Fruit fly (Drosophila melanogaster) whole organism, wandering third instar larva: ENCODE results near the gene dUTPase.
A peak's percentile ranks its signal among the peaks of the same experiment; 100 is the strongest.

Experiments used
- Abd-B ChIP-seq: fragments of >200 bp; optimal IDR thresholded peaks from 2 replicates; lab custom pipeline; 2017; ENCODE audit warnings: missing biosample characterization, missing genetic modification characterization
- CG32264 ChIP-seq: fragments of 200-800 bp; sonication (Bioruptor generic); optimal IDR thresholded peaks from 2 replicates; lab custom pipeline; 2016; ENCODE audit warnings: missing biosample characterization, missing genetic modification characterization
- CG9705 ChIP-seq: fragments of 200-800 bp; sonication (Bioruptor generic); optimal IDR thresholded peaks from 2 replicates; lab custom pipeline; 2018; ENCODE audit warnings: missing biosample characterization, mild to moderate bottlenecking, missing genetic modification characterization
- CrebA ChIP-seq: fragments of 200-800 bp; sonication (Bioruptor generic); optimal IDR thresholded peaks from 2 replicates; lab custom pipeline; 2016; ENCODE audit warnings: missing biosample characterization, mild to moderate bottlenecking, missing genetic modification characterization, borderline replicate concordance
- Dif ChIP-seq: fragments of 200-275, 200-300 bp; sonication (Bioruptor generic); optimal IDR thresholded peaks from 2 replicates; lab custom pipeline; 2018; ENCODE audit warnings: missing biosample characterization, missing genetic modification characterization; ENCODE audit not compliant: partially characterized antibody
- GATAd ChIP-seq: sonication (Bioruptor generic); optimal IDR thresholded peaks from 2 replicates; lab custom pipeline; 2016; ENCODE audit warnings: missing biosample characterization, missing genetic modification characterization
- HLH106 ChIP-seq: fragments of 200-800 bp; optimal IDR thresholded peaks from 3 replicates; lab custom pipeline; 2019; ENCODE audit warnings: missing biosample characterization, mild to moderate bottlenecking, missing genetic modification characterization, moderate library complexity
- Hnf4 ChIP-seq: fragments of 200-800 bp; sonication (Bioruptor generic); optimal IDR thresholded peaks from 2 replicates; lab custom pipeline; 2016; ENCODE audit warnings: missing biosample characterization, mild to moderate bottlenecking, missing genetic modification characterization
- Hr78 ChIP-seq: fragments of >200 bp; optimal IDR thresholded peaks from 2 replicates; lab custom pipeline; 2017; ENCODE audit warnings: missing biosample characterization, missing genetic modification characterization
- Hr83 ChIP-seq: fragments of 200-300 bp; sonication (Bioruptor generic); optimal IDR thresholded peaks from 2 replicates; lab custom pipeline; 2016; ENCODE audit warnings: missing biosample characterization, mild to moderate bottlenecking, missing genetic modification characterization, moderate library complexity; ENCODE audit not compliant: poor library complexity, severe bottlenecking
- Jra ChIP-seq: sonication (Bioruptor generic); optimal IDR thresholded peaks from 2 replicates; lab custom pipeline; 2016; ENCODE audit warnings: missing biosample characterization, missing genetic modification characterization
- Mio ChIP-seq: sonication (Bioruptor generic); optimal IDR thresholded peaks from 2 replicates; lab custom pipeline; 2016; ENCODE audit warnings: missing biosample characterization, missing genetic modification characterization
- Myc ChIP-seq: fragments of >200 bp; optimal IDR thresholded peaks from 2 replicates; lab custom pipeline; 2017
- N ChIP-seq: fragments of >200 bp; optimal IDR thresholded peaks from 2 replicates; lab custom pipeline; 2018; ENCODE audit warnings: missing biosample characterization, missing external identifiers, missing genetic modification characterization
- OdsH ChIP-seq: fragments of 200-800 bp; sonication (Bioruptor generic); optimal IDR thresholded peaks from 2 replicates; lab custom pipeline; 2016; ENCODE audit warnings: missing biosample characterization, mild to moderate bottlenecking, missing genetic modification characterization
- Rel ChIP-seq, 2 experiments: fragments of 200-800 bp; sonication (Bioruptor generic) in 1 of 2; optimal IDR thresholded peaks; 2 replicates in 1 of 2; 3 replicates in 1 of 2; lab custom pipeline; 2016 to 2019; ENCODE audit warnings: mild to moderate bottlenecking in 2 of 2, missing biosample characterization in 2 of 2, missing genetic modification characterization in 2 of 2, moderate library complexity in 1 of 2
- Sp1 ChIP-seq: fragments of 200-800 bp; sonication (Bioruptor generic); optimal IDR thresholded peaks from 3 replicates; lab custom pipeline; 2019; ENCODE audit warnings: missing biosample characterization, mild to moderate bottlenecking, missing genetic modification characterization, moderate library complexity
- Vsx2 ChIP-seq: fragments of 200-300, 225-300 bp; sonication (Bioruptor generic); optimal IDR thresholded peaks from 2 replicates; lab custom pipeline; 2018; ENCODE audit warnings: missing biosample characterization, missing genetic modification characterization; ENCODE audit not compliant: partially characterized antibody
- br ChIP-seq: fragments of 200-800 bp; sonication (Bioruptor generic); optimal IDR thresholded peaks from 2 replicates; lab custom pipeline; 2016; ENCODE audit warnings: missing biosample characterization, missing genetic modification characterization
- dl ChIP-seq, 2 experiments: fragments of 175-275, 200-275 bp in 1 of 2; fragments of 200-275 bp in 1 of 2; sonication (Bioruptor generic); optimal IDR thresholded peaks; lab custom pipeline; 2018; ENCODE audit warnings: mild to moderate bottlenecking in 2 of 2, missing biosample characterization in 2 of 2, missing genetic modification characterization in 2 of 2, moderate library complexity in 2 of 2; ENCODE audit not compliant: partially characterized antibody in 2 of 2, insufficient read depth in 1 of 2
- dmrt93B ChIP-seq: fragments of 200-800 bp; sonication (Bioruptor generic); optimal IDR thresholded peaks from 2 replicates; lab custom pipeline; 2018; ENCODE audit warnings: missing biosample characterization, mild to moderate bottlenecking, missing genetic modification characterization
- dsf ChIP-seq: sonication (Bioruptor generic); optimal IDR thresholded peaks from 2 replicates; lab custom pipeline; 2016; ENCODE audit warnings: missing biosample characterization, missing genetic modification characterization, borderline replicate concordance
- ey ChIP-seq: fragments of 200-800 bp; sonication (Bioruptor generic); optimal IDR thresholded peaks from 2 replicates; lab custom pipeline; 2016; ENCODE audit warnings: missing biosample characterization, missing genetic modification characterization
- foxo ChIP-seq, 2 experiments: fragments of 200-800 bp; sonication (Bioruptor generic); optimal IDR thresholded peaks; 2 replicates in 1 of 2; 3 replicates in 1 of 2; lab custom pipeline; 2016 to 2017; ENCODE audit warnings: missing biosample characterization in 2 of 2, missing genetic modification characterization in 2 of 2
- fru ChIP-seq: fragments of 200-800 bp; sonication (Bioruptor generic); optimal IDR thresholded peaks from 3 replicates; lab custom pipeline; 2016; ENCODE audit warnings: missing biosample characterization, mild to moderate bottlenecking, missing genetic modification characterization
- h ChIP-seq: fragments of 200-800 bp; sonication (Bioruptor generic); optimal IDR thresholded peaks from 3 replicates; lab custom pipeline; 2016; ENCODE audit warnings: missing biosample characterization, mild to moderate bottlenecking, missing genetic modification characterization
- jim ChIP-seq: fragments of 175-275, 200-325 bp; sonication (Bioruptor generic); optimal IDR thresholded peaks from 2 replicates; lab custom pipeline; 2016; ENCODE audit warnings: missing biosample characterization, mild to moderate bottlenecking, missing genetic modification characterization
- lola ChIP-seq: fragments of >200 bp; optimal IDR thresholded peaks from 2 replicates; lab custom pipeline; 2017; ENCODE audit warnings: missing biosample characterization, missing genetic modification characterization
- pan ChIP-seq: fragments of >200 bp; optimal IDR thresholded peaks from 2 replicates; lab custom pipeline; 2017
- psq ChIP-seq: fragments of 200-800 bp; sonication (Bioruptor generic); optimal IDR thresholded peaks from 3 replicates; lab custom pipeline; 2017; ENCODE audit warnings: missing biosample characterization, mild to moderate bottlenecking, missing genetic modification characterization, moderate library complexity
- rgr ChIP-seq: fragments of 200-800 bp; sonication (Bioruptor generic); optimal IDR thresholded peaks from 3 replicates; lab custom pipeline; 2016; ENCODE audit warnings: missing biosample characterization, mild to moderate bottlenecking, missing genetic modification characterization
- sage ChIP-seq: fragments of 200-800 bp; sonication (Bioruptor generic); optimal IDR thresholded peaks from 2 replicates; lab custom pipeline; 2016; ENCODE audit warnings: missing biosample characterization, mild to moderate bottlenecking, missing genetic modification characterization
- sv ChIP-seq: fragments of 200-800 bp; sonication (Bioruptor generic); optimal IDR thresholded peaks from 3 replicates; lab custom pipeline; 2016; ENCODE audit warnings: missing biosample characterization, missing genetic modification characterization
- tai ChIP-seq: sonication (Bioruptor generic); optimal IDR thresholded peaks from 2 replicates; lab custom pipeline; 2016; ENCODE audit warnings: missing biosample characterization, missing genetic modification characterization
- usp ChIP-seq: fragments of >200 bp; optimal IDR thresholded peaks from 2 replicates; lab custom pipeline; 2017; ENCODE audit warnings: missing biosample characterization, missing genetic modification characterization
- woc ChIP-seq: sonication (Bioruptor generic); optimal IDR thresholded peaks from 2 replicates; lab custom pipeline; 2016; ENCODE audit warnings: missing biosample characterization, mild to moderate bottlenecking, missing genetic modification characterization

dUTPase gene

DNA sequence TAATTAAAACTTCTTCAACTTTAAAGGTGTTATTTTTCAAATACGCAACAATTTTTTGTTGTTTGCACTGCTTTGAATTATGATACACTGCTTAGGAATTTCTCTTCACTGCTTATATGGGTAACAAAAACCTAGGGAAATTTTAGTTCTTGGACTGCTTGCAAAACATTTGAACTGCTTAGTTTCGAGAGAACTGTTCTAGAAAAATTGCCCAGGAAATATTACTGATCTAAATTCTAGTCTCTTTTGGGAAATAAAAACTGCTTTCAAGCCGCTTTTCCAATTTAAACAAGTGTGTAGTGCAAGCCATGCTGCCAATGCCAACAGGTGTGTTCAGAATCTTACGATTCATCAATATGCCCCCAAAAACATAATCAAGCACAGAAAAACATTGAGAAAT is 46.6 kb upstream of the dUTPase start:
- TF ChIP-seq pan: no peak
- TF ChIP-seq Myc (lab: Kevin White, UChicago): peak; percentile 66
- TF ChIP-seq, all 38 proteins: peak for 1

DNA sequence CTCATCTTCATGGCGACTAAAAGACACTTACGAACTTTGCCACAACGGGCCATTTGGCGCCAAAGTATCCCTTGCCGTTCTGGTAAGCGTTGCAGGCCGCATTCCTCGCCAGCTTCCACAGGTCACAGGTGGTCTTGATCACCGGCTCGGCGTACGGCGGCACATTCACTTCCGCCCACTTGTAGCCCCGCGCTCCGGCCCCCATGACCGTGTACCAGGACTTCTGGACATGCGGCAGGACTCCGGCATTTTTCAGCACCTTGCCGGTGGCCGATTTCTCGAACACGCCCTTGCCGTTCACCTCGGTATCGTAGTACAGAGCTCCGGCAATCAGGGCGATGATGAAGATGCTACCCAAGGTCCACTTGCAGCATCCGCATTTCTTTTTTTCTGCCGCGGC is 45.1 kb upstream of the dUTPase start:
- TF ChIP-seq sv (no peak), Dif (GFP tag; lab: Kevin White, UChicago) (no peak), foxo (GFP tag; optimal IDR thresholded peaks at IDR 0.05; lab: Kevin White, UChicago) (no peak)

DNA sequence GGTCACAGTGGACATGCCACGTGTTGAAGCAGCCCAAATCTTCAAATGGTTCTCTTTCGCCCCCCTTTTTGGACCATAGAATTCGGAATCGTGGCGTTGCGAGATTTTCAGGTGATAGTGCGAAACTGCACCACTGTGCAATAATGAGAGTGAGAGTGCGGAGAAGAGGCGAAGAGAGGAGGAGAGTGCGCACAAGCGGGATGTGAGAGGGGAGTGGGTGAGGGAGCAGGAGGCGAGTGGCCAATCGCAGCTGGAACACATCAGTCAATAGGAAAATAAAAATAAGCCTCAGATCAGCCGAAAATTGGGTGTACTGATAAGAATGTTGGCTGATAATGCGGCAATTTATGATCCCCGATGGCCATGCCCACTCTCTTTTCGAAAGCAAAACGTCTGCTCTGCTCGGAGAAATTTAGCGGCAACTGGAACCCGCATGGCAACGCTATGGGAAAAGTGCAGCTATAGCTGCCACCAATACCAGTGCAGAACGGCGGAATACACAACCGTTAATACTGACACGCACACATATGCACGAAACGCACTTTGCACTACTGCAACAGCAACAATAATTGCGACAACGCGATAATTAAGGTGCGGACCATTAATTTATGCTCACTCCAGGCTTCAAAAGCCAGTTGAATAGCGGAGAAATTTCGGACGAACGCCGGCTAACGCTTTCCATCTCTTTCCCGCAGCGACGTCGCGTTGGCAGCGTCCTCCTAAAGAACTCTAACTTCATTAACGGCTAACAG is 43.7 kb upstream of the dUTPase start:
- TF ChIP-seq dl (GFP tag; optimal IDR thresholded peaks at IDR 0.05; lab: Kevin White, UChicago; ENCODE audit: insufficient read depth in 1 of 2, partially characterized antibody in 2 of 2): peak; percentile 18 to 64
- peak; percentile 10 for TF ChIP-seq Sp1 (GFP tag; lab: Kevin White, UChicago)
- peak; percentile 44 for TF ChIP-seq rgr (GFP tag; lab: Kevin White, UChicago)
- peak; percentile 16 for TF ChIP-seq Hnf4 (GFP tag; lab: Kevin White, UChicago)
- peak; percentile 62 for TF ChIP-seq woc
- peak in 1 of 2 experiments; percentile 27 for TF ChIP-seq foxo (GFP tag; optimal IDR thresholded peaks at IDR 0.05; lab: Kevin White, UChicago)
- TF ChIP-seq Dif (GFP tag; lab: Kevin White, UChicago): peak; percentile 80
- peak; percentile 44 for TF ChIP-seq psq (GFP tag; lab: Kevin White, UChicago)
- TF ChIP-seq fru (GFP tag; lab: Kevin White, UChicago): peak; percentile 36
- TF ChIP-seq tai: no peak
- peak; percentile 30 for TF ChIP-seq OdsH (GFP tag; lab: Kevin White, UChicago)
- peak; percentile 41 for TF ChIP-seq HLH106 (tag; lab: Kevin White, UChicago)
- no peak for TF ChIP-seq Rel (GFP tag; optimal IDR thresholded peaks at IDR 0.05; lab: Kevin White, UChicago)
- TF ChIP-seq Rel (tag; optimal IDR thresholded peaks at IDR 0.05; lab: Kevin White, UChicago): peak; percentile 51
- no peak for TF ChIP-seq ey (GFP tag; lab: Kevin White, UChicago)
- no peak for TF ChIP-seq Hr83 (GFP tag; lab: Kevin White, UChicago)
- TF ChIP-seq CG32264 (GFP tag; lab: Kevin White, UChicago): no peak
- TF ChIP-seq h: peak; percentile 47

DNA sequence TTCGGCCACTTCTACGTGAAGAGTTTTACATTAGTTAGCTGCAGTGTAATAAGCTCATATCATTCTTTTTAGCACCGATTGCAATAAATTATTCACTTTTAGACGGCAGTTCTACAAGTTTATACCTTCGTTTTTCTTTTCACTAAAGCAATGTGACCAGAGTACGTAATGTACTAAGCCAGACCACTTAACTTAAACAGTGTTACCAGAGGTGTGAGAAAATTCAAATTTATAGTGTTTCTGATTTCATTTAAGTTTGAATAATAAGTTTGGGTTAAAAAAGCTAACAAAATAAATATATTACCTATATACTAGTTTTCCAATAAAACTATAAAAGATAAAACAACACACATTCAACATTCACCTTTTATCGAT is 43.1 kb upstream of the dUTPase start:
- TF ChIP-seq woc (no peak), dsf (no peak), dmrt93B (no peak), CrebA (GFP tag; lab: Kevin White, UChicago) (no peak), jim (GFP tag; lab: Kevin White, UChicago) (no peak), N (GFP tag; lab: Kevin White, UChicago) (no peak)
- TF ChIP-seq, all 38 proteins: peak for 0

DNA sequence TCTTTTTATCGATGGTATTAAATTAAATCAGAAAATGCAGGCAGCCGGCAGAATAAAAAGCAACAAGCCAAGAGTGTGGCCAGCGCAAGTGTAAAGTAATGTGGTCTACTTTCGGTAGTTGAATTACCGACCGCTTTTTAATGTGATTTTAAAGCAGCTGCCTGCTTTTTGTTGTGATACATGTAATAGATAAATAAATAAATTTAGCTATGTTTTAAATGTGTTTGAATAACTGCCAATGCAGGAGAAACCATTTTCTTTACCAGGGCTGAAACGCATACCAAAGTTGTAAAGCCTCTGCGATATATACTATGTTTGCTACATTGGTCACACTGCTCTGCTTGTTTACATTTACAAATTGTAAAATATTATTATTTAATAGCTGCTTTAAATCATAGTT is 41.0 kb upstream of the dUTPase start, which contains the start of the genes Tmem214 and YL-1:
Gene Tmem214 (minus strand): TSS at position 142 of the 400 bp plus-strand sequence.
Gene YL-1 (plus strand): TSS at position 310 of the 400 bp plus-strand sequence.
- TF ChIP-seq OdsH (GFP tag; lab: Kevin White, UChicago): no peak
- peak; percentile 8 for TF ChIP-seq Sp1 (GFP tag; lab: Kevin White, UChicago)
- no peak for TF ChIP-seq Rel (GFP tag; optimal IDR thresholded peaks at IDR 0.05; lab: Kevin White, UChicago)
- TF ChIP-seq Rel (tag; optimal IDR thresholded peaks at IDR 0.05; lab: Kevin White, UChicago): peak; percentile 33
- TF ChIP-seq fru (GFP tag; lab: Kevin White, UChicago): no peak
- no peak for TF ChIP-seq psq (GFP tag; lab: Kevin White, UChicago)
- peak; percentile 16 for TF ChIP-seq Myc (lab: Kevin White, UChicago)
- TF ChIP-seq tai: no peak
- TF ChIP-seq CG9705 (GFP tag; lab: Kevin White, UChicago): no peak
- TF ChIP-seq Mio (GFP tag; lab: Kevin White, UChicago): no peak
- no peak for TF ChIP-seq sage (GFP tag; lab: Kevin White, UChicago)
- TF ChIP-seq lola: no peak
- TF ChIP-seq br: no peak
- no peak for TF ChIP-seq CG32264 (GFP tag; lab: Kevin White, UChicago)
- no peak for TF ChIP-seq dsf
- no peak for TF ChIP-seq Vsx2
- TF ChIP-seq ey (GFP tag; lab: Kevin White, UChicago): no peak
- no peak for TF ChIP-seq Jra (GFP tag; lab: Kevin White, UChicago)
- no peak for TF ChIP-seq pan
- TF ChIP-seq Hr83 (GFP tag; lab: Kevin White, UChicago): no peak
- TF ChIP-seq rgr (GFP tag; lab: Kevin White, UChicago): no peak
- peak; percentile 2 for TF ChIP-seq h
- peak; percentile 28 for TF ChIP-seq Hnf4 (GFP tag; lab: Kevin White, UChicago)
- no peak for TF ChIP-seq Hr78
- no peak for TF ChIP-seq dmrt93B
- no peak for TF ChIP-seq usp
- no peak for TF ChIP-seq GATAd (GFP tag; lab: Kevin White, UChicago)
- TF ChIP-seq Abd-B: no peak
- no peak for TF ChIP-seq dl (GFP tag; optimal IDR thresholded peaks at IDR 0.05; lab: Kevin White, UChicago; ENCODE audit: insufficient read depth in 1 of 2, partially characterized antibody in 2 of 2)
